Fruit fly (Drosophila melanogaster) whole organism, embryonic: ENCODE data around the gene BRWD3.

ENCODE experiments used
- Blimp-1 ChIP-seq: fragments of 200-800 bp; sonication (Bioruptor generic); optimal IDR thresholded peaks from 3 replicates; lab custom pipeline; 2018; ENCODE audit warnings: missing biosample characterization, missing genetic modification characterization, mild to moderate bottlenecking, moderate library complexity, missing genetic modification reagents
- CG11456 ChIP-seq: fragments of 200-800 bp; sonication (Bioruptor generic); IDR thresholded peaks from 3 replicates; pipeline ENCODE4 v1.3.6; 2022; ENCODE audit warnings: missing biosample characterization, missing genetic modification characterization
- CG11504 ChIP-seq: fragments of 200-800 bp; sonication (Bioruptor generic); optimal IDR thresholded peaks from 3 replicates; lab custom pipeline; 2019; ENCODE audit warnings: missing biosample characterization, mild to moderate bottlenecking, missing genetic modification characterization, moderate library complexity
- CG12659 ChIP-seq: fragments of 200-800 bp; sonication (Bioruptor generic); optimal IDR thresholded peaks from 3 replicates; lab custom pipeline; 2017; ENCODE audit warnings: mild to moderate bottlenecking, missing biosample characterization, missing genetic modification reagents, missing genetic modification characterization
- CG15514 ChIP-seq: fragments of 200-800 bp; sonication (Bioruptor generic); optimal IDR thresholded peaks from 3 replicates; lab custom pipeline; 2017; ENCODE audit warnings: missing biosample characterization, missing genetic modification characterization, mild to moderate bottlenecking, moderate library complexity, missing genetic modification reagents
- CG16779 ChIP-seq: fragments of 200-800 bp; sonication (Bioruptor generic); IDR thresholded peaks from 2 replicates; pipeline ENCODE4 v1.3.6; 2022; ENCODE audit warnings: missing biosample characterization, missing genetic modification characterization
- CG18011 ChIP-seq: fragments of 200-800 bp; sonication (Bioruptor generic); optimal IDR thresholded peaks from 2 replicates; lab custom pipeline; 2017; ENCODE audit warnings: missing biosample characterization, missing genetic modification characterization, mild to moderate bottlenecking, moderate library complexity, missing genotype
- CG1832 ChIP-seq: fragments of 200-800 bp; sonication (Bioruptor generic); optimal IDR thresholded peaks from 2 replicates; lab custom pipeline; 2017; ENCODE audit warnings: missing biosample characterization, mild to moderate bottlenecking, missing genetic modification characterization, inconsistent platforms
- CG2129 ChIP-seq: fragments of 200-800 bp; sonication (Bioruptor generic); IDR thresholded peaks from 2 replicates; pipeline ENCODE4 v1.3.6; 2022; ENCODE audit warnings: missing biosample characterization, missing genetic modification characterization; ENCODE audit not compliant: partially characterized antibody
- CG4617 ChIP-seq: fragments of 200-800 bp; sonication (Bioruptor generic); optimal IDR thresholded peaks from 3 replicates; lab custom pipeline; 2016; ENCODE audit warnings: missing biosample characterization, missing genetic modification characterization, borderline replicate concordance
- CG4730 ChIP-seq: fragments of 200-800 bp; sonication (Bioruptor generic); IDR thresholded peaks from 2 replicates; pipeline ENCODE4 v1.3.6; 2022; ENCODE audit warnings: missing biosample characterization, missing genetic modification characterization
- CG6175 ChIP-seq: fragments of 200-800 bp; sonication (Bioruptor generic); IDR thresholded peaks from 3 replicates; pipeline ENCODE4 v1.3.6; 2022; ENCODE audit warnings: missing biosample characterization, missing genetic modification characterization
- CG6254 ChIP-seq: fragments of 200-800 bp; sonication (Bioruptor generic); optimal IDR thresholded peaks from 3 replicates; lab custom pipeline; 2017; ENCODE audit warnings: mild to moderate bottlenecking, missing biosample characterization, missing genetic modification reagents, missing genetic modification characterization
- CG6654 ChIP-seq: fragments of 200-800 bp; sonication (Bioruptor generic); optimal IDR thresholded peaks from 2 replicates; lab custom pipeline; 2017; ENCODE audit warnings: missing biosample characterization, mild to moderate bottlenecking, missing genetic modification characterization
- CG6854 ChIP-seq: fragments of 200-800 bp; sonication (Bioruptor generic); optimal IDR thresholded peaks from 3 replicates; lab custom pipeline; 2017; ENCODE audit warnings: missing biosample characterization, mild to moderate bottlenecking, missing genetic modification characterization
- CG7987 ChIP-seq: fragments of 200-800 bp; sonication (Bioruptor generic); optimal IDR thresholded peaks from 2 replicates; lab custom pipeline; 2018; ENCODE audit warnings: missing biosample characterization, mild to moderate bottlenecking, missing genetic modification characterization, moderate library complexity
- CG8281 ChIP-seq: fragments of 200-800 bp; sonication (Bioruptor generic); optimal IDR thresholded peaks from 2 replicates; lab custom pipeline; 2018; ENCODE audit warnings: missing biosample characterization, mild to moderate bottlenecking, missing genetic modification characterization, moderate library complexity
- CG8924 ChIP-seq: fragments of 200-800 bp; optimal IDR thresholded peaks from 3 replicates; lab custom pipeline; 2019; ENCODE audit warnings: missing biosample characterization, mild to moderate bottlenecking, missing genetic modification characterization, moderate library complexity
- CHES-1-like ChIP-seq: fragments of 200-800 bp; sonication (Bioruptor generic); optimal IDR thresholded peaks from 2 replicates; lab custom pipeline; 2016; ENCODE audit warnings: missing biosample characterization, missing genetic modification characterization
- Chrac-16 ChIP-seq: fragments of 200-800 bp; sonication (Bioruptor generic); optimal IDR thresholded peaks from 3 replicates; lab custom pipeline; 2016; ENCODE audit warnings: missing biosample characterization, missing genetic modification characterization
- Dref ChIP-seq: fragments of 200-800 bp; sonication (Bioruptor generic); IDR thresholded peaks from 2 replicates; pipeline ENCODE4 v1.3.6; 2022; ENCODE audit warnings: missing biosample characterization, missing genetic modification characterization
- Ets65A ChIP-seq: fragments of 200-800 bp; sonication (Bioruptor generic); peaks from one replicate; lab custom pipeline; 2016; ENCODE audit warnings: missing biosample characterization, missing genetic modification characterization
- HLHmδ ChIP-seq: fragments of 200-800 bp; sonication (Bioruptor generic); optimal IDR thresholded peaks from 2 replicates; lab custom pipeline; 2018; ENCODE audit warnings: missing biosample characterization, mild to moderate bottlenecking, missing genetic modification characterization, moderate library complexity
- Hmr ChIP-seq: fragments of 200-800 bp; sonication (Bioruptor generic); optimal IDR thresholded peaks from 3 replicates; lab custom pipeline; 2017; ENCODE audit warnings: mild to moderate bottlenecking, missing biosample characterization, missing genetic modification reagents, missing genetic modification characterization
- Hr39 ChIP-seq: fragments of >200 bp; optimal IDR thresholded peaks from 2 replicates; lab custom pipeline; 2017
- Med ChIP-seq: fragments of 200-800 bp; sonication (Bioruptor generic); peaks from one replicate; lab custom pipeline; 2016; ENCODE audit warnings: missing biosample characterization, missing genetic modification characterization, mild to moderate bottlenecking, inconsistent platforms, moderate library complexity
- Nf-YA ChIP-seq: fragments of 200-800 bp; sonication (Bioruptor generic); IDR thresholded peaks from 2 replicates; pipeline ENCODE4 v1.3.6; 2022; ENCODE audit warnings: missing biosample characterization, missing genetic modification characterization
- grn ChIP-seq: fragments of 200-800 bp; sonication (Bioruptor generic); optimal IDR thresholded peaks from 3 replicates; lab custom pipeline; 2017; ENCODE audit warnings: missing biosample characterization, missing genetic modification characterization
- inv ChIP-seq: fragments of 200-800 bp; sonication (Bioruptor generic); IDR thresholded peaks from 2 replicates; pipeline ENCODE4 v1.3.6; 2022; ENCODE audit warnings: missing biosample characterization, missing genetic modification characterization; ENCODE audit not compliant: partially characterized antibody
- lbe ChIP-seq: fragments of 200-800 bp; sonication (Bioruptor generic); optimal IDR thresholded peaks from 2 replicates; lab custom pipeline; 2016; ENCODE audit warnings: missing biosample characterization, mild to moderate bottlenecking, missing genetic modification characterization
- lmd ChIP-seq: fragments of 200-800 bp; sonication (Bioruptor generic); IDR thresholded peaks from 2 replicates; pipeline ENCODE4 v1.3.6; 2022; ENCODE audit warnings: missing biosample characterization, missing genetic modification characterization
- mam ChIP-seq: fragments of 200-800 bp; sonication (Bioruptor generic); optimal IDR thresholded peaks from 3 replicates; lab custom pipeline; 2016; ENCODE audit warnings: missing biosample characterization, missing genetic modification characterization
- nom ChIP-seq: fragments of 200-800 bp; sonication (Bioruptor generic); optimal IDR thresholded peaks from 2 replicates; lab custom pipeline; 2017; ENCODE audit warnings: missing biosample characterization, missing genetic modification characterization, mild to moderate bottlenecking, moderate library complexity, missing genetic modification reagents
- pnt ChIP-seq: fragments of 200-800 bp; sonication (Bioruptor generic); optimal IDR thresholded peaks from 3 replicates; lab custom pipeline; 2016; ENCODE audit warnings: missing biosample characterization, missing genetic modification characterization
- prd ChIP-seq, 3 experiments: fragments of >200 bp in 2 of 3; fragments of 200-800 bp in 1 of 3; sonication (Bioruptor generic) in 1 of 3; optimal IDR thresholded peaks in 2 of 3; IDR thresholded peaks in 1 of 3; 2 replicates in 2 of 3; 3 replicates in 1 of 3; pipeline versions ENCODE4 v1.3.6 to Lab custom; 2017 to 2022; ENCODE audit warnings: missing biosample characterization in 1 of 3, missing genetic modification characterization in 1 of 3
- rib ChIP-seq: fragments of 200-800 bp; sonication (Bioruptor generic); IDR thresholded peaks from 2 replicates; pipeline ENCODE4 v1.3.6; 2022; ENCODE audit warnings: missing biosample characterization, missing genetic modification characterization
- sens ChIP-seq: fragments of 200-800 bp; sonication (Bioruptor generic); peaks from one replicate; lab custom pipeline; 2016; ENCODE audit warnings: missing biosample characterization, missing genetic modification characterization
- slbo ChIP-seq: fragments of 200-800 bp; sonication (Bioruptor generic); IDR thresholded peaks from 2 replicates; pipeline ENCODE4 v1.3.6; 2022; ENCODE audit warnings: missing biosample characterization, missing genetic modification characterization
- sug ChIP-seq: fragments of 200-800 bp; optimal IDR thresholded peaks from 2 replicates; lab custom pipeline; 2019; ENCODE audit warnings: missing biosample characterization, mild to moderate bottlenecking, missing genetic modification characterization, moderate library complexity
- twi ChIP-seq: fragments of 200-800 bp; optimal IDR thresholded peaks from 2 replicates; lab custom pipeline; 2019; ENCODE audit warnings: missing biosample characterization, mild to moderate bottlenecking, missing genetic modification characterization, moderate library complexity
- vvl ChIP-seq: fragments of 200-800 bp; sonication (Bioruptor generic); IDR thresholded peaks from 2 replicates; pipeline ENCODE4 v1.3.6; 2022; ENCODE audit warnings: missing biosample characterization, missing genetic modification characterization
- z ChIP-seq: fragments of 200-800 bp; sonication (Bioruptor generic); IDR thresholded peaks from 3 replicates; pipeline ENCODE4 v1.3.6; 2022; ENCODE audit warnings: missing biosample characterization, missing genetic modification characterization

BRWD3 gene

dm6 chr3R:24283582-24284085, 35.2 kb upstream of the BRWD3 start, which contains the start of gene CG6356 (continued):
- TF ChIP-seq CG18011 (GFP tag; lab: Kevin White, UChicago) (no peak), vvl (GFP tag; lab: Robert Waterston, UW) (peak; percentile 58), rib (peak; percentile 57; the same call in 1 of the 2 replicates), HLHmδ (peak; percentile 35), prd (optimal IDR thresholded peaks at IDR 0.05; lab: Kevin White, UChicago) (no peak), prd (GFP tag; IDR thresholded peaks at IDR 0.05; lab: Robert Waterston, UW) (no peak), CG2129 (GFP tag; lab: Robert Waterston, UW) (no peak), Med (peak; percentile 58), CG11504 (tag; lab: Kevin White, UChicago) (peak; percentile 44), CHES-1-like (no peak), CG4617 (GFP tag; lab: Kevin White, UChicago) (no peak), CG7987 (GFP tag; lab: Kevin White, UChicago) (no peak), CG4730 (GFP tag; lab: Robert Waterston, UW) (no peak), grn (no peak), Dref (GFP tag; lab: Robert Waterston, UW) (0 out of 2 replicates have a peak, but pooled peaks have one; percentile 6), CG11456 (GFP tag; lab: Robert Waterston, UW) (peak; percentile 69; the same call in 1 of the 3 replicates), inv (GFP tag; lab: Robert Waterston, UW) (0 out of 2 replicates have a peak, but pooled peaks have one; percentile 16), Hmr (GFP tag; lab: Kevin White, UChicago) (no peak), Hr39 (lab: Kevin White, UChicago) (peak; percentile 66), lmd (GFP tag; lab: Robert Waterston, UW) (peak; percentile 9; the same call in 1 of the 2 replicates), z (GFP tag; lab: Robert Waterston, UW) (0 out of 3 replicates have a peak, but pooled peaks have one; percentile 58), CG12659 (GFP tag; lab: Kevin White, UChicago) (no peak), CG1832 (GFP tag; lab: Kevin White, UChicago) (peak; percentile 16), Chrac-16 (GFP tag; lab: Kevin White, UChicago) (no peak), Nf-YA (GFP tag; lab: Robert Waterston, UW) (no peak), CG16779 (GFP tag; lab: Robert Waterston, UW) (0 out of 2 replicates have a peak, but pooled peaks have one; percentile 11), CG6254 (GFP tag; lab: Kevin White, UChicago) (peak; percentile 12), lbe (GFP tag; lab: Kevin White, UChicago) (no peak), CG6854 (GFP tag; lab: Kevin White, UChicago) (no peak), sens (GFP tag; lab: Kevin White, UChicago) (no peak), CG8924 (tag; lab: Kevin White, UChicago) (no peak), mam (GFP tag; lab: Kevin White, UChicago) (no peak), slbo (GFP tag; lab: Robert Waterston, UW) (no peak; the same call in 1 of the 2 replicates)
- TF ChIP-seq, all 482 proteins: peak for 39

DNA sequence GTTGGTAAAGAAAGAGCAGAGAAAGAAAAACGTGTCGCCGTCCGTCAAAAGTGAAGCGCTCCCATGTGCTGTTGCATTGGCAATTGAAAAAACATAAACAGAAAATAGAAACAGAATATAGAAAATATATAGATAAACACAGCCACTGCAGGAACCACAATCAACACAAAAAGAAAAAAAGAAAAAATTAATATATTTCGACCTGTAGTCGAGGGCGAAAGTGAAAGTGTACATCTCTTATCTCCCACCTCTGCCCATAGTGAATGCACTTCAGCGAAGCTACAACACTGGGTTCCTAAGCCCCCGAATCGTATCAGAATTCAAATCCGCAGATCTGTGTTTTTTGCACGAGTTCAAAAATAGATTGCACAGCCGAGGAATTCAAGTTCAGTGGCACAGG, 34.6 kb upstream of the BRWD3 start:
- TF ChIP-seq Ets65A (GFP tag; lab: Kevin White, UChicago) = peak; percentile 11
- peak; percentile 75 for TF ChIP-seq sens (GFP tag; lab: Kevin White, UChicago)
- peak; percentile 71 for TF ChIP-seq Blimp-1
- no peak for TF ChIP-seq CG6175
- TF ChIP-seq twi = peak; percentile 55
- TF ChIP-seq CG8281 (tag; lab: Kevin White, UChicago) = no peak

dm6 chr3R:24285423-24285822, 33.4 kb upstream of the BRWD3 start:
- no peak for TF ChIP-seq pnt (GFP tag; lab: Kevin White, UChicago)
- no peak for TF ChIP-seq CG6654 (GFP tag; lab: Kevin White, UChicago)
- peak; percentile 35 for TF ChIP-seq CG15514 (GFP tag; lab: Kevin White, UChicago)
- TF ChIP-seq sug = peak; percentile 53
- TF ChIP-seq nom (GFP tag; lab: Kevin White, UChicago) = peak; percentile 23
